Worm (Caenorhabditis elegans): ENCODE results near the gene ndub-5.

ce11 chrII:5680703-5681102 is 10.4 kb downstream of the ndub-5 start, which contains the start of gene flp-27:
- no peak for TF ChIP-seq ama-1 (optimal IDR thresholded peaks at IDR 0.05)
- TF ChIP-seq unc-39 (tag; optimal IDR thresholded peaks at IDR 0.05): no peak
- no peak for TF ChIP-seq lin-13 (GFP tag; optimal IDR thresholded peaks at IDR 0.05)
- no peak for TF ChIP-seq nhr-25 (tag; optimal IDR thresholded peaks at IDR 0.05)
- TF ChIP-seq R02D3.7 (tag; optimal IDR thresholded peaks at IDR 0.05): no peak
- no peak for TF ChIP-seq crh-2 (tag; optimal IDR thresholded peaks at IDR 0.05)
- TF ChIP-seq unc-62 (GFP tag; optimal IDR thresholded peaks at IDR 0.05): no peak
- no peak for TF ChIP-seq fos-1 (tag; optimal IDR thresholded peaks at IDR 0.05)
- TF ChIP-seq elt-3 (tag; optimal IDR thresholded peaks at IDR 0.05): no peak

Data from whole organism, L2 larva.